Fruit fly (Drosophila melanogaster): ENCODE results near the gene CG40486.

Gene CG40486

DNA sequence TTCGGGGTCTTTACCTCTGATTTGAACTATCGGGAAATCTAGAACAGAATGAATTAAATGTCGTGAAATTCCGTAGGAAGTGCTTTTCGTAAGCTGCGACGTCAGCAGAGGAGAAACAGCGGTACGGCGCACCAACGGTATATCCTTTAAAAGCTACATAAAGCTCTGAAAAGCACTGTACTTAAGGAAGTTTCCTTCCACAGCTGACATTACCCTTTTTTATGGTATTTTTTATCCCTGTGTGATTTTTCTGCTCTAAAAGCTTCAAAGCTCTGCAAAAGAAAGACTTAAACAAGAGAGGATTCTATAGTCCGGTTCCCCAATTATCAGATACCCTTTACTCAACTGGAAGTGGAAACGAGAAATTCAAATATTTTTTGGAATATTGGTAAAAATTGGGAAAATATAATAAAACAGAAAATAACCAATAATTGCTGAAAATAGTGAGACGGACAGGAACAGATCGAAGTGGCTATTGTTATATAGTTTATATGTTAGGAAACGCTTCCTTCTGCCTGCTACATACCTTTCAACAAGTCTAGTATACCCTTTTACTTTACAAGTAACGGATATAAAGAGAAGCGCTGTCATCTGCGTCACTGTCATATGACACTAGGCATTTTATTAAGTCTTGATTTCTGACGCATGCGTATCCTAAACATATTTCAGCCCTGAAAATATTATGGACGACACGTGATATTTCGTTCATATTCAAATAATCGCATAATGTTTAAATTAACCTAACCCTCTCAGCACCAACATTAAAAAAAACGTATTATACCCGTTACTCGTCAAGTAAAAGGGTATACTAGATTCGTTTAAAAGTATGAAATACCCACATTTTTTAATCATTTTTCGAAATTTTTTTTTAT, 44.9 kb upstream of the CG40486 start, which contains the start of the genes stnA and stnB (continued):
- TF ChIP-seq CG3838 (GFP tag; optimal IDR thresholded peaks at IDR 0.05) (no peak), CG34376 (GFP tag; optimal IDR thresholded peaks at IDR 0.05) (peak; percentile 4), dmrt99B (tag; optimal IDR thresholded peaks at IDR 0.05) (peak; percentile 45), abd-A (tag; optimal IDR thresholded peaks at IDR 0.05) (peak; percentile 32), CG5245 (GFP tag; optimal IDR thresholded peaks at IDR 0.05) (no peak), CG15514 (GFP tag; optimal IDR thresholded peaks at IDR 0.05) (peak; percentile 67), CG8290 (GFP tag; optimal IDR thresholded peaks at IDR 0.05) (no peak), CG8290 (tag; optimal IDR thresholded peaks at IDR 0.05) (no peak), CG13894 (tag; optimal IDR thresholded peaks at IDR 0.05) (peak; percentile 28), hbn (GFP tag; IDR thresholded peaks at IDR 0.05; ENCODE audit: partially characterized antibody) (no peak), CG12659 (GFP tag; optimal IDR thresholded peaks at IDR 0.05) (no peak), Blimp-1 (GFP tag; optimal IDR thresholded peaks at IDR 0.05) (peak; percentile 7), CG17385 (GFP tag; optimal IDR thresholded peaks at IDR 0.05) (peak; percentile 6), Pdp1 (GFP tag; optimal IDR thresholded peaks at IDR 0.05) (peak in 1 of 2 experiments; percentile 4), CG10543 (GFP tag; optimal IDR thresholded peaks at IDR 0.05) (peak; percentile 16), nmo (GFP tag; optimal IDR thresholded peaks at IDR 0.05) (peak; percentile 21), Vsx1 (GFP tag; optimal IDR thresholded peaks at IDR 0.05) (no peak), YL-1 (GFP tag; optimal IDR thresholded peaks at IDR 0.05) (no peak), Scr (GFP tag; IDR thresholded peaks at IDR 0.05; ENCODE audit: partially characterized antibody) (no peak), CG18599 (GFP tag; optimal IDR thresholded peaks at IDR 0.05) (peak; percentile 62), sug (tag; optimal IDR thresholded peaks at IDR 0.05) (peak; percentile 28), Tbp (GFP tag; optimal IDR thresholded peaks at IDR 0.05) (no peak), da (GFP tag; optimal IDR thresholded peaks at IDR 0.05) (no peak), CG7556 (GFP tag; optimal IDR thresholded peaks at IDR 0.05) (peak; percentile 23), jumu (GFP tag; optimal IDR thresholded peaks at IDR 0.05) (no peak), CG13775 (GFP tag; optimal IDR thresholded peaks at IDR 0.05) (no peak), CG18619 (GFP tag; optimal IDR thresholded peaks at IDR 0.05) (no peak), CG4820 (GFP tag; optimal IDR thresholded peaks at IDR 0.05) (no peak), Taf1 (GFP tag; IDR thresholded peaks at IDR 0.05) (0 out of 2 replicates have a peak, but pooled peaks have one; percentile 31), pnt (GFP tag; optimal IDR thresholded peaks at IDR 0.05) (peak; percentile 2), Med (GFP tag) (peak; percentile 76), vvl (GFP tag; IDR thresholded peaks at IDR 0.05) (0 out of 2 replicates have a peak, but pooled peaks have one; percentile 29), ind (GFP tag; optimal IDR thresholded peaks at IDR 0.05) (peak; percentile 4), Jarid2 (GFP tag; optimal IDR thresholded peaks at IDR 0.05) (no peak), Bteb2 (GFP tag; optimal IDR thresholded peaks at IDR 0.05) (no peak), br (optimal IDR thresholded peaks at IDR 0.05) (no peak), danr (GFP tag; IDR thresholded peaks at IDR 0.05) (no peak), lilli (GFP tag; optimal IDR thresholded peaks at IDR 0.05) (peak; percentile 45), CG1647 (GFP tag; optimal IDR thresholded peaks at IDR 0.05) (no peak), Ets65A (GFP tag) (no peak), sens (GFP tag) (peak; percentile 74), CG43689 (GFP tag; IDR thresholded peaks at IDR 0.05) (no peak), HLH3B (GFP tag; IDR thresholded peaks at IDR 0.05) (no peak), slou (GFP tag; optimal IDR thresholded peaks at IDR 0.05) (no peak), CG7372 (GFP tag; IDR thresholded peaks at IDR 0.05) (peak; percentile 22; the same call in 1 of the 2 replicates), Lpt (GFP tag; optimal IDR thresholded peaks at IDR 0.05) (no peak), Elba2 (GFP tag; optimal IDR thresholded peaks at IDR 0.05) (no peak), Ptx1 (GFP tag; IDR thresholded peaks at IDR 0.05) (peak; percentile 46), PHDP (tag; optimal IDR thresholded peaks at IDR 0.05) (peak; percentile 10), Nf-YB (GFP tag; optimal IDR thresholded peaks at IDR 0.05) (no peak)

All from whole organism, embryonic.